Worm (Caenorhabditis elegans) whole organism, late embryonic: Measurements from ENCODE around the gene W09G12.10.

Experiments
- F13H6.1 ChIP-seq: sonication (generic microtip); optimal IDR thresholded peaks from 2 replicates; lab custom pipeline; 2016; ENCODE audit warnings: missing genetic modification characterization, missing compliant biosample characterization
- K02D7.2 ChIP-seq: sonication (generic microtip); optimal IDR thresholded peaks from 2 replicates; lab custom pipeline; 2017; ENCODE audit warnings: mild to moderate bottlenecking, missing genetic modification characterization, missing compliant biosample characterization
- ahr-1 ChIP-seq: sonication (generic microtip); optimal IDR thresholded peaks from 2 replicates; lab custom pipeline; 2016; ENCODE audit warnings: missing genetic modification characterization, missing compliant biosample characterization
- ama-1 ChIP-seq: fragments of 150-350 bp; optimal IDR thresholded peaks from 2 replicates; lab custom pipeline; 2014
- ceh-14 ChIP-seq: sonication (generic microtip); optimal IDR thresholded peaks from 2 replicates; lab custom pipeline; 2016; ENCODE audit warnings: missing genotype, missing genetic modification characterization, missing compliant biosample characterization
- ceh-18 ChIP-seq: sonication (generic microtip); optimal IDR thresholded peaks from 2 replicates; lab custom pipeline; 2016; ENCODE audit warnings: missing genetic modification characterization, missing compliant biosample characterization
- ceh-19 ChIP-seq: fragments of 200-800 bp; sonication (Bioruptor generic); optimal IDR thresholded peaks from 2 replicates; lab custom pipeline; 2018; ENCODE audit warnings: mild to moderate bottlenecking, missing genetic modification characterization, missing compliant biosample characterization
- ceh-30 ChIP-seq: fragments of 150-350 bp; optimal IDR thresholded peaks from 2 replicates; lab custom pipeline; 2014; ENCODE audit warnings: missing biosample characterization, missing genetic modification characterization
- ceh-34 ChIP-seq: sonication (generic microtip); optimal IDR thresholded peaks from 2 replicates; lab custom pipeline; 2016; ENCODE audit warnings: mild to moderate bottlenecking, missing genetic modification characterization, missing compliant biosample characterization
- ceh-6 ChIP-seq: fragments of 200-800 bp; sonication (Bioruptor generic); optimal IDR thresholded peaks from 2 replicates; lab custom pipeline; 2018; ENCODE audit warnings: mild to moderate bottlenecking, missing genetic modification characterization, missing compliant biosample characterization
- ceh-9 ChIP-seq: sonication (generic microtip); optimal IDR thresholded peaks from 2 replicates; lab custom pipeline; 2016; ENCODE audit warnings: mild to moderate bottlenecking, missing genetic modification characterization, inconsistent platforms, missing compliant biosample characterization
- dve-1 ChIP-seq: sonication (generic microtip); optimal IDR thresholded peaks from 2 replicates; lab custom pipeline; 2017; ENCODE audit warnings: antibody characterized with exemption, mild to moderate bottlenecking, missing genetic modification characterization, missing compliant biosample characterization
- elt-2 ChIP-seq: sonication (generic microtip); optimal IDR thresholded peaks from 2 replicates; lab custom pipeline; 2016; ENCODE audit warnings: missing genetic modification reagents, missing genetic modification characterization, missing compliant biosample characterization
- ets-4 ChIP-seq: sonication (generic microtip); optimal IDR thresholded peaks from 2 replicates; lab custom pipeline; 2016; ENCODE audit warnings: missing genetic modification characterization, missing compliant biosample characterization
- fax-1 ChIP-seq: sonication (generic microtip); optimal IDR thresholded peaks from 2 replicates; lab custom pipeline; 2016; ENCODE audit warnings: missing genotype, missing genetic modification characterization, missing compliant biosample characterization
- fkh-10 ChIP-seq: fragments of 150-350 bp; optimal IDR thresholded peaks from 2 replicates; lab custom pipeline; 2014; ENCODE audit warnings: missing biosample characterization, missing genetic modification reagents, missing genetic modification characterization
- fkh-6 ChIP-seq: sonication (generic microtip); optimal IDR thresholded peaks from 2 replicates; lab custom pipeline; 2016; ENCODE audit warnings: missing genetic modification characterization, missing compliant biosample characterization
- hlh-13 ChIP-seq: fragments of 200-800 bp; sonication (Bioruptor generic); optimal IDR thresholded peaks from 2 replicates; lab custom pipeline; 2018; ENCODE audit warnings: mild to moderate bottlenecking, missing genetic modification characterization, missing compliant biosample characterization
- hlh-30 ChIP-seq: sonication (generic microtip); optimal IDR thresholded peaks from 2 replicates; lab custom pipeline; 2017; ENCODE audit warnings: antibody characterized with exemption, missing genetic modification characterization, missing compliant biosample characterization; ENCODE audit not compliant: insufficient read depth
- lim-6 ChIP-seq: sonication (generic microtip); optimal IDR thresholded peaks from 2 replicates; lab custom pipeline; 2016; ENCODE audit warnings: missing genetic modification characterization, missing compliant biosample characterization
- lin-11 ChIP-seq: fragments of 200-800 bp; sonication (Bioruptor generic); optimal IDR thresholded peaks from 2 replicates; lab custom pipeline; 2018; ENCODE audit warnings: mild to moderate bottlenecking, missing genetic modification characterization, missing compliant biosample characterization
- madf-2 ChIP-seq: sonication (generic microtip); optimal IDR thresholded peaks from 2 replicates; lab custom pipeline; 2017; ENCODE audit warnings: missing genetic modification characterization, missing compliant biosample characterization
- mec-3 ChIP-seq: sonication (generic microtip); optimal IDR thresholded peaks from 2 replicates; lab custom pipeline; 2016; ENCODE audit warnings: borderline replicate concordance, missing genetic modification characterization, missing compliant biosample characterization
- nfya-1 ChIP-seq: sonication (generic microtip); optimal IDR thresholded peaks from 2 replicates; lab custom pipeline; 2017; ENCODE audit warnings: missing genetic modification characterization, mild to moderate bottlenecking, missing compliant biosample characterization, antibody characterized with exemption, moderate library complexity
- nhr-11 ChIP-seq: fragments of 150-350 bp; optimal IDR thresholded peaks from 2 replicates; lab custom pipeline; 2014; ENCODE audit warnings: missing biosample characterization, missing genetic modification characterization
- npax-4 ChIP-seq: sonication (generic microtip); optimal IDR thresholded peaks from 2 replicates; lab custom pipeline; 2016; ENCODE audit warnings: missing genetic modification characterization, missing compliant biosample characterization
- pag-3 ChIP-seq: sonication (generic microtip); optimal IDR thresholded peaks from 2 replicates; lab custom pipeline; 2016; ENCODE audit warnings: missing compliant biosample characterization, missing genetic modification characterization, borderline replicate concordance
- pat-9 ChIP-seq: fragments of 200-800 bp; sonication (Bioruptor generic); optimal IDR thresholded peaks from 2 replicates; lab custom pipeline; 2018; ENCODE audit warnings: mild to moderate bottlenecking, missing genetic modification characterization, moderate library complexity, missing compliant biosample characterization
- pax-1 ChIP-seq: fragments of 150-350 bp; optimal IDR thresholded peaks from 2 replicates; lab custom pipeline; 2014; ENCODE audit warnings: missing biosample characterization, missing genetic modification characterization
- pha-2 ChIP-seq: sonication (generic microtip); optimal IDR thresholded peaks from 2 replicates; lab custom pipeline; 2017; ENCODE audit warnings: mild to moderate bottlenecking, missing genetic modification characterization, missing compliant biosample characterization
- pha-4 ChIP-seq: fragments of 150-350 bp; optimal IDR thresholded peaks from 2 replicates; lab custom pipeline; 2018; ENCODE audit warnings: missing biosample characterization, missing genetic modification reagents, missing genetic modification characterization
- ref-2 ChIP-seq: sonication (generic microtip); optimal IDR thresholded peaks from 2 replicates; lab custom pipeline; 2016; ENCODE audit warnings: missing genetic modification characterization, missing compliant biosample characterization
- rnt-1 ChIP-seq: sonication (generic microtip); optimal IDR thresholded peaks from 2 replicates; lab custom pipeline; 2016; ENCODE audit warnings: missing genetic modification characterization, missing compliant biosample characterization
- sdc-2 ChIP-seq: sonication (generic microtip); optimal IDR thresholded peaks from 2 replicates; lab custom pipeline; 2016; ENCODE audit warnings: missing genotype, missing genetic modification characterization, missing compliant biosample characterization
- sox-2 ChIP-seq: fragments of 200-800 bp; sonication (Bioruptor generic); IDR thresholded peaks from 2 replicates; pipeline ENCODE4 v1.3.6; 2022; ENCODE audit warnings: missing genetic modification reagents, missing genetic modification characterization, missing compliant biosample characterization
- syd-9 ChIP-seq: sonication (generic microtip); optimal IDR thresholded peaks from 2 replicates; lab custom pipeline; 2016; ENCODE audit warnings: mild to moderate bottlenecking, missing genetic modification characterization, moderate library complexity, missing compliant biosample characterization
- tbx-7 ChIP-seq: sonication (generic microtip); optimal IDR thresholded peaks from 2 replicates; lab custom pipeline; 2016; ENCODE audit warnings: missing genotype, missing genetic modification characterization, missing compliant biosample characterization
- ttx-3 ChIP-seq: sonication (generic microtip); optimal IDR thresholded peaks from 2 replicates; lab custom pipeline; 2016; ENCODE audit warnings: missing genetic modification reagents, missing genetic modification characterization, missing compliant biosample characterization
- unc-3 ChIP-seq, 2 experiments: fragments of 200-800 bp in 1 of 2; sonication (Bioruptor generic) in 1 of 2; sonication (generic microtip) in 1 of 2; conservative IDR thresholded peaks in 1 of 2; optimal IDR thresholded peaks in 1 of 2; 2 replicates each; pipeline versions ENCODE4 v1.3.6 to Lab custom; 2016 to 2022; ENCODE audit warnings: missing compliant biosample characterization in 2 of 2, missing genetic modification characterization in 2 of 2, missing genetic modification reagents in 1 of 2
- zip-5 ChIP-seq: sonication (generic microtip); optimal IDR thresholded peaks from 2 replicates; lab custom pipeline; 2016; ENCODE audit warnings: missing genetic modification characterization, missing compliant biosample characterization
- ztf-16 ChIP-seq: sonication (generic microtip); optimal IDR thresholded peaks from 2 replicates; lab custom pipeline; 2017; ENCODE audit warnings: missing genetic modification characterization, missing compliant biosample characterization

W09G12.10 gene

ce11 chrIV:1221167-1221566 is at the start of gene W09G12.10:
TSS of gene W09G12.10 (minus strand) at chrIV:1221287.
- no peak for TF ChIP-seq sdc-2 (tag; lab: Kevin White, UChicago)
- no peak for TF ChIP-seq syd-9 (tag; lab: Kevin White, UChicago)
- no peak for TF ChIP-seq fkh-10 (GFP tag; lab: Kevin White, UChicago)
- TF ChIP-seq npax-4 (tag; lab: Kevin White, UChicago), result no peak
- no peak for TF ChIP-seq pha-4
- TF ChIP-seq unc-3 (GFP tag; conservative IDR thresholded peaks at IDR 0.05; lab: Robert Waterston, UW), result no peak
- no peak for TF ChIP-seq unc-3 (tag; optimal IDR thresholded peaks at IDR 0.05; lab: Kevin White, UChicago)
- TF ChIP-seq pha-2 (tag; lab: Kevin White, UChicago), result no peak
- no peak for TF ChIP-seq ref-2 (tag; lab: Kevin White, UChicago)
- TF ChIP-seq ceh-9, result no peak

ce11 chrIV:1266724-1267123 is 45.6 kb upstream of the W09G12.10 start, which contains the start of gene clec-170:
TSS of gene clec-170 (plus strand) at chrIV:1266866.
- TF ChIP-seq elt-2 (tag; lab: Kevin White, UChicago) (peak; percentile 18), ets-4 (tag; lab: Kevin White, UChicago) (no peak), ttx-3 (tag; lab: Kevin White, UChicago) (no peak)

- TF ChIP-seq pag-3 (tag; lab: Kevin White, UChicago) (no peak), ahr-1 (tag; lab: Kevin White, UChicago) (no peak), fax-1 (tag; lab: Kevin White, UChicago) (no peak), ceh-18 (tag; lab: Kevin White, UChicago) (no peak), elt-2 (tag; lab: Kevin White, UChicago) (peak; percentile 2), ceh-14 (tag; lab: Kevin White, UChicago) (no peak)
Observed at ce11 chrIV:1266138-1266537, 45.1 kb upstream of the W09G12.10 start.

- TF ChIP-seq hlh-30 (tag; lab: Kevin White, UChicago) (no peak), dve-1 (tag; lab: Kevin White, UChicago) (no peak), ceh-19 (GFP tag; lab: Kevin White, UChicago) (no peak), fax-1 (tag; lab: Kevin White, UChicago) (no peak)
Observed at ce11 chrIV:1264928-1265327, 43.8 kb upstream of the W09G12.10 start, which contains the start of gene F38A1.13. TSS of gene F38A1.13 (plus strand) at chrIV:1265228.

ce11 chrIV:1261930-1262329 is 40.8 kb upstream of the W09G12.10 start:
- TF ChIP-seq lim-6 (tag; lab: Kevin White, UChicago), result no peak
- TF ChIP-seq nhr-11 (tag; lab: Kevin White, UChicago), result no peak
- no peak for TF ChIP-seq ceh-34 (tag; lab: Kevin White, UChicago)
- TF ChIP-seq pat-9 (tag; lab: Kevin White, UChicago), result no peak
- no peak for TF ChIP-seq ztf-16 (tag; lab: Kevin White, UChicago)
- no peak for TF ChIP-seq lin-11 (tag; lab: Kevin White, UChicago)
- TF ChIP-seq ahr-1 (tag; lab: Kevin White, UChicago), result no peak
- TF ChIP-seq ceh-18 (tag; lab: Kevin White, UChicago), result no peak
- no peak for TF ChIP-seq fkh-10 (GFP tag; lab: Kevin White, UChicago)
- no peak for TF ChIP-seq ama-1 (lab: Kevin White, UChicago)

ce11 chrIV:1261024-1261423 is 39.9 kb upstream of the W09G12.10 start, which contains the start of gene clec-169:
TSS of gene clec-169 (plus strand) at chrIV:1261324.
- TF ChIP-seq F13H6.1 (tag; lab: Kevin White, UChicago) (no peak), fkh-10 (GFP tag; lab: Kevin White, UChicago) (no peak), rnt-1 (tag; lab: Kevin White, UChicago) (no peak), ceh-6 (GFP tag; lab: Kevin White, UChicago) (no peak), ref-2 (tag; lab: Kevin White, UChicago) (no peak), elt-2 (tag; lab: Kevin White, UChicago) (no peak), fkh-6 (no peak), sox-2 (GFP tag; lab: Robert Waterston, UW) (no peak), tbx-7 (tag; lab: Kevin White, UChicago) (no peak), ceh-30 (tag; lab: Kevin White, UChicago) (no peak), lin-11 (tag; lab: Kevin White, UChicago) (no peak), nfya-1 (tag; lab: Kevin White, UChicago) (no peak), hlh-13 (GFP tag; lab: Kevin White, UChicago) (no peak), ttx-3 (tag; lab: Kevin White, UChicago) (no peak), zip-5 (tag; lab: Kevin White, UChicago) (no peak), syd-9 (tag; lab: Kevin White, UChicago) (no peak), K02D7.2 (tag; lab: Kevin White, UChicago) (no peak), pax-1 (tag; lab: Kevin White, UChicago) (no peak), mec-3 (tag; lab: Kevin White, UChicago) (no peak), madf-2 (tag; lab: Kevin White, UChicago) (no peak)
